Worm (Caenorhabditis elegans) whole organism, late embryonic: ENCODE data around the gene R04D3.3.

Experiments used
- K09A11.1 ChIP-seq: sonication (generic microtip); optimal IDR thresholded peaks from 2 replicates; lab custom pipeline; 2017; ENCODE audit warnings: antibody characterized with exemption, mild to moderate bottlenecking, missing genetic modification characterization, missing compliant biosample characterization; ENCODE audit not compliant: insufficient read depth
- T23F11.4 ChIP-seq: fragments of 200-800 bp; sonication (Bioruptor generic); optimal IDR thresholded peaks from 2 replicates; lab custom pipeline; 2018; ENCODE audit warnings: mild to moderate bottlenecking, missing genetic modification characterization, missing compliant biosample characterization
- ama-1 ChIP-seq: fragments of 150-350 bp; optimal IDR thresholded peaks from 2 replicates; lab custom pipeline; 2014
- ceh-19 ChIP-seq: fragments of 200-800 bp; sonication (Bioruptor generic); optimal IDR thresholded peaks from 2 replicates; lab custom pipeline; 2018; ENCODE audit warnings: mild to moderate bottlenecking, missing genetic modification characterization, missing compliant biosample characterization
- ceh-24 ChIP-seq: sonication (generic microtip); optimal IDR thresholded peaks from 2 replicates; lab custom pipeline; 2016; ENCODE audit warnings: mild to moderate bottlenecking, missing genetic modification characterization, missing compliant biosample characterization
- ceh-48 ChIP-seq: sonication (generic microtip); optimal IDR thresholded peaks from 2 replicates; lab custom pipeline; 2016; ENCODE audit warnings: missing genetic modification characterization, inconsistent platforms, missing compliant biosample characterization
- elt-2 ChIP-seq: sonication (generic microtip); optimal IDR thresholded peaks from 2 replicates; lab custom pipeline; 2016; ENCODE audit warnings: missing genetic modification reagents, missing genetic modification characterization, missing compliant biosample characterization
- fkh-10 ChIP-seq: fragments of 150-350 bp; optimal IDR thresholded peaks from 2 replicates; lab custom pipeline; 2014; ENCODE audit warnings: missing biosample characterization, missing genetic modification reagents, missing genetic modification characterization
- npax-4 ChIP-seq: sonication (generic microtip); optimal IDR thresholded peaks from 2 replicates; lab custom pipeline; 2016; ENCODE audit warnings: missing genetic modification characterization, missing compliant biosample characterization
- odd-2 ChIP-seq: sonication (generic microtip); optimal IDR thresholded peaks from 2 replicates; lab custom pipeline; 2017; ENCODE audit warnings: antibody characterized with exemption, mild to moderate bottlenecking, missing genetic modification characterization, missing compliant biosample characterization
- pha-2 ChIP-seq: sonication (generic microtip); optimal IDR thresholded peaks from 2 replicates; lab custom pipeline; 2017; ENCODE audit warnings: mild to moderate bottlenecking, missing genetic modification characterization, missing compliant biosample characterization
- sox-4 ChIP-seq: sonication (generic microtip); optimal IDR thresholded peaks from 2 replicates; lab custom pipeline; 2017; ENCODE audit warnings: mild to moderate bottlenecking, missing genetic modification characterization, inconsistent platforms, missing compliant biosample characterization
- syd-9 ChIP-seq: sonication (generic microtip); optimal IDR thresholded peaks from 2 replicates; lab custom pipeline; 2016; ENCODE audit warnings: mild to moderate bottlenecking, missing genetic modification characterization, moderate library complexity, missing compliant biosample characterization
- zip-5 ChIP-seq: sonication (generic microtip); optimal IDR thresholded peaks from 2 replicates; lab custom pipeline; 2016; ENCODE audit warnings: missing genetic modification characterization, missing compliant biosample characterization

DNA sequence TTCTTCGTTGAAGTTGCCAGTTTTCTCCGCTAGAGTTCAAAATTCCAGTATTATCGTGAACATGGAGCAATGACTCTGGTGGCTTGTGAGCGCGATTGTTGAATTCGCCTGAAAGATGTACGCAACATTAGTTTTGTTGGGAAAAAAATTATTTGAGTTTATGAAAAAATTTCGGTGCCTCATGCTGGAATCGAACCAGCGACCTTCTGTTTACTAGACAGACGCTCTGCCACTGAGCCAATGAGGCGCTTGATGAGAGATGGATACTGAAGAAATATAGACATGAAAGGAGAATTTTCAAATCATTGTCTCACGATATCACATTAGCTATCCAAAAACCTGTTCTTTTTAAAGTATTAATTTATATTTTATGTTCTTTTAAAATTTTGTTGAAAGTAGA lies 7.0 kb downstream of the R04D3.3 start:
- TF ChIP-seq ama-1 (lab: Kevin White, UChicago) (no peak), odd-2 (tag; lab: Kevin White, UChicago) (no peak), zip-5 (tag; lab: Kevin White, UChicago) (no peak), ceh-19 (GFP tag; lab: Kevin White, UChicago) (no peak), fkh-10 (no peak), sox-4 (no peak), pha-2 (tag; lab: Kevin White, UChicago) (no peak), elt-2 (tag; lab: Kevin White, UChicago) (no peak), T23F11.4 (GFP tag; lab: Kevin White, UChicago) (no peak), ceh-24 (tag; lab: Kevin White, UChicago) (no peak), npax-4 (tag; lab: Kevin White, UChicago) (no peak), ceh-48 (no peak), K09A11.1 (no peak), syd-9 (no peak)
